Fruit fly (Drosophila melanogaster) whole organism, embryonic: ENCODE data around the gene sima.
A peak's percentile ranks its signal among the peaks of the same experiment; 100 is the strongest.

Source experiments
- ATbp ChIP-seq: fragments of 200-800 bp; sonication (Bioruptor generic); optimal IDR thresholded peaks from 2 replicates; lab custom pipeline; 2017; ENCODE audit warnings: missing biosample characterization, mild to moderate bottlenecking, missing genetic modification characterization, missing genetic modification reagents
- Bdp1 ChIP-seq: fragments of 200-800 bp; sonication (Bioruptor generic); optimal IDR thresholded peaks from 3 replicates; lab custom pipeline; 2016; ENCODE audit warnings: missing biosample characterization, missing genetic modification characterization
- CG10462 ChIP-seq: fragments of 200-800 bp; sonication (Bioruptor generic); optimal IDR thresholded peaks from 2 replicates; lab custom pipeline; 2016; ENCODE audit warnings: missing biosample characterization, missing genetic modification characterization
- CG11398 ChIP-seq: fragments of 200-800 bp; sonication (Bioruptor generic); optimal IDR thresholded peaks from 2 replicates; lab custom pipeline; 2016; ENCODE audit warnings: missing biosample characterization, missing genetic modification characterization
- CG11560 ChIP-seq: fragments of 200-800 bp; sonication (Bioruptor generic); IDR thresholded peaks from 3 replicates; pipeline ENCODE4 v1.3.6; 2022; ENCODE audit warnings: missing biosample characterization, missing genetic modification characterization
- CG11723 ChIP-seq: fragments of 200-800 bp; sonication (Bioruptor generic); optimal IDR thresholded peaks from 2 replicates; lab custom pipeline; 2017; ENCODE audit warnings: missing biosample characterization, mild to moderate bottlenecking, missing genetic modification characterization
- CG14667 ChIP-seq: fragments of 200-800 bp; sonication (Bioruptor generic); IDR thresholded peaks from 2 replicates; pipeline ENCODE4 v1.3.6; 2022; ENCODE audit warnings: missing biosample characterization, missing genetic modification characterization
- CG15514 ChIP-seq: fragments of 200-800 bp; sonication (Bioruptor generic); optimal IDR thresholded peaks from 3 replicates; lab custom pipeline; 2017; ENCODE audit warnings: missing biosample characterization, missing genetic modification characterization, mild to moderate bottlenecking, moderate library complexity, missing genetic modification reagents
- CG15601 ChIP-seq: fragments of 200-800 bp; sonication (Bioruptor generic); optimal IDR thresholded peaks from 3 replicates; lab custom pipeline; 2019; ENCODE audit warnings: missing biosample characterization, mild to moderate bottlenecking, missing genetic modification characterization, moderate library complexity
- CG17361 ChIP-seq: fragments of 200-800 bp; sonication (Bioruptor generic); IDR thresholded peaks from 3 replicates; pipeline ENCODE4 v1.3.6; 2022; ENCODE audit warnings: missing biosample characterization, missing genetic modification characterization
- CG17802 ChIP-seq: fragments of 200-800 bp; sonication (Bioruptor generic); optimal IDR thresholded peaks from 2 replicates; lab custom pipeline; 2018; ENCODE audit warnings: missing biosample characterization, mild to moderate bottlenecking, missing genetic modification characterization, moderate library complexity
- CG2712 ChIP-seq: fragments of 200-800 bp; optimal IDR thresholded peaks from 3 replicates; lab custom pipeline; 2019; ENCODE audit warnings: missing biosample characterization, mild to moderate bottlenecking, missing genetic modification characterization, moderate library complexity
- CG3281 ChIP-seq: fragments of 200-800 bp; sonication (Bioruptor generic); optimal IDR thresholded peaks from 3 replicates; lab custom pipeline; 2017; ENCODE audit warnings: missing biosample characterization, mild to moderate bottlenecking, missing genetic modification characterization
- CG3726 ChIP-seq: fragments of 200-800 bp; sonication (Bioruptor generic); IDR thresholded peaks from 3 replicates; pipeline ENCODE4, ENCODE4 v1.3.6; 2022; ENCODE audit warnings: missing biosample characterization, missing genetic modification characterization
- CG4854 ChIP-seq: fragments of 200-800 bp; sonication (Bioruptor generic); optimal IDR thresholded peaks from 2 replicates; lab custom pipeline; 2016; ENCODE audit warnings: missing biosample characterization, missing genetic modification characterization, inconsistent platforms
- CG6689 ChIP-seq: fragments of 200-800 bp; sonication (Bioruptor generic); IDR thresholded peaks from 2 replicates; pipeline ENCODE4 v1.3.6; 2022; ENCODE audit warnings: missing biosample characterization, missing genetic modification characterization
- CG6765 ChIP-seq: fragments of 200-800 bp; sonication (Bioruptor generic); optimal IDR thresholded peaks from 3 replicates; lab custom pipeline; 2017; ENCODE audit warnings: missing biosample characterization, mild to moderate bottlenecking, missing genetic modification characterization
- CG6791 ChIP-seq: fragments of 200-800 bp; sonication (Bioruptor generic); IDR thresholded peaks from 3 replicates; pipeline ENCODE4 v1.3.6; 2022; ENCODE audit warnings: missing biosample characterization, missing genetic modification characterization; ENCODE audit not compliant: partially characterized antibody
- CG7839 ChIP-seq: fragments of 200-800 bp; sonication (Bioruptor generic); optimal IDR thresholded peaks from 3 replicates; lab custom pipeline; 2018; ENCODE audit warnings: missing biosample characterization, mild to moderate bottlenecking, missing genetic modification characterization, moderate library complexity
- CG8359 ChIP-seq: fragments of 200-800 bp; sonication (Bioruptor generic); optimal IDR thresholded peaks from 2 replicates; lab custom pipeline; 2017; ENCODE audit warnings: missing biosample characterization, mild to moderate bottlenecking, missing genetic modification characterization, borderline replicate concordance
- CG8765 ChIP-seq: fragments of 200-800 bp; sonication (Bioruptor generic); IDR thresholded peaks from 2 replicates; pipeline ENCODE4 v1.3.6; 2022; ENCODE audit warnings: missing biosample characterization, missing genetic modification characterization
- CG9727 ChIP-seq: fragments of 200-800 bp; sonication (Bioruptor generic); optimal IDR thresholded peaks from 3 replicates; lab custom pipeline; 2017; ENCODE audit warnings: missing biosample characterization, mild to moderate bottlenecking, missing genetic modification characterization
- CTCF ChIP-seq: fragments of 200-800 bp; sonication (Bioruptor generic); optimal IDR thresholded peaks from 2 replicates; lab custom pipeline; 2017; ENCODE audit warnings: missing biosample characterization, mild to moderate bottlenecking, missing genetic modification characterization, moderate library complexity
- Dfd ChIP-seq, 2 experiments: fragments of >200 bp; optimal IDR thresholded peaks; 2 replicates each; lab custom pipeline; 2017; ENCODE audit warnings: missing biosample characterization in 2 of 2, missing genetic modification characterization in 2 of 2
- Fer1 ChIP-seq: fragments of 200-800 bp; sonication (Bioruptor generic); optimal IDR thresholded peaks from 2 replicates; lab custom pipeline; 2017; ENCODE audit warnings: missing biosample characterization, mild to moderate bottlenecking, missing genetic modification characterization
- HLH3B ChIP-seq: fragments of 200-800 bp; sonication (Bioruptor generic); IDR thresholded peaks from 2 replicates; pipeline ENCODE4 v1.3.6; 2022; ENCODE audit warnings: missing biosample characterization, missing genetic modification characterization
- Jarid2 ChIP-seq: fragments of 200-800 bp; sonication (Bioruptor generic); optimal IDR thresholded peaks from 3 replicates; lab custom pipeline; 2017; ENCODE audit warnings: mild to moderate bottlenecking, missing biosample characterization, missing genetic modification reagents, missing genetic modification characterization
- Lim3 ChIP-seq: fragments of 200-800 bp; sonication (Bioruptor generic); IDR thresholded peaks from 2 replicates; pipeline ENCODE4 v1.3.6; 2022; ENCODE audit warnings: missing biosample characterization, missing genetic modification characterization
- ab ChIP-seq: fragments of 200-800 bp; sonication (Bioruptor generic); optimal IDR thresholded peaks from 2 replicates; lab custom pipeline; 2016; ENCODE audit warnings: missing biosample characterization, missing genetic modification characterization
- al ChIP-seq: fragments of 200-800 bp; sonication (Bioruptor generic); IDR thresholded peaks from 2 replicates; pipeline ENCODE4 v1.3.6; 2022; ENCODE audit warnings: missing biosample characterization, missing genetic modification characterization
- ash1 ChIP-seq: fragments of 200-800 bp; sonication (Bioruptor generic); optimal IDR thresholded peaks from 2 replicates; lab custom pipeline; 2018; ENCODE audit warnings: missing biosample characterization, mild to moderate bottlenecking, missing genetic modification characterization
- bab2 ChIP-seq: fragments of 200-800 bp; sonication (Bioruptor generic); optimal IDR thresholded peaks from 2 replicates; lab custom pipeline; 2016; ENCODE audit warnings: missing biosample characterization, missing genetic modification characterization
- crc ChIP-seq: fragments of 200-800 bp; sonication (Bioruptor generic); optimal IDR thresholded peaks from 2 replicates; lab custom pipeline; 2016; ENCODE audit warnings: missing biosample characterization, missing genetic modification characterization
- fd64A ChIP-seq: fragments of 200-800 bp; sonication (Bioruptor generic); optimal IDR thresholded peaks from 3 replicates; lab custom pipeline; 2018; ENCODE audit warnings: missing biosample characterization, mild to moderate bottlenecking, missing genetic modification characterization
- fd96Cb ChIP-seq: fragments of 200-800 bp; sonication (Bioruptor generic); optimal IDR thresholded peaks from 2 replicates; lab custom pipeline; 2018; ENCODE audit warnings: missing biosample characterization, mild to moderate bottlenecking, missing genetic modification characterization, moderate library complexity
- gsb-n ChIP-seq: fragments of 200-800 bp; sonication (Bioruptor generic); optimal IDR thresholded peaks from 3 replicates; lab custom pipeline; 2018; ENCODE audit warnings: missing biosample characterization, mild to moderate bottlenecking, missing genetic modification characterization
- inv ChIP-seq: fragments of 200-800 bp; sonication (Bioruptor generic); IDR thresholded peaks from 2 replicates; pipeline ENCODE4 v1.3.6; 2022; ENCODE audit warnings: missing biosample characterization, missing genetic modification characterization; ENCODE audit not compliant: partially characterized antibody
- lab ChIP-seq: fragments of 200-800 bp; sonication (Bioruptor generic); optimal IDR thresholded peaks from 3 replicates; lab custom pipeline; 2017; ENCODE audit warnings: missing biosample characterization, missing genetic modification characterization, mild to moderate bottlenecking, moderate library complexity, missing genetic modification reagents
- mam ChIP-seq: fragments of 200-800 bp; sonication (Bioruptor generic); optimal IDR thresholded peaks from 3 replicates; lab custom pipeline; 2016; ENCODE audit warnings: missing biosample characterization, missing genetic modification characterization
- nau ChIP-seq: fragments of 200-800 bp; sonication (Bioruptor generic); optimal IDR thresholded peaks from 3 replicates; lab custom pipeline; 2017; ENCODE audit warnings: missing biosample characterization, mild to moderate bottlenecking, missing genetic modification characterization, missing genetic modification reagents
- pnt ChIP-seq: fragments of 200-800 bp; sonication (Bioruptor generic); optimal IDR thresholded peaks from 3 replicates; lab custom pipeline; 2016; ENCODE audit warnings: missing biosample characterization, missing genetic modification characterization
- salm ChIP-seq: fragments of 200-800 bp; sonication (Bioruptor generic); optimal IDR thresholded peaks from 2 replicates; lab custom pipeline; 2018; ENCODE audit warnings: missing biosample characterization, mild to moderate bottlenecking, missing genetic modification characterization
- slp2 ChIP-seq: fragments of 200-800 bp; sonication (Bioruptor generic); optimal IDR thresholded peaks from 2 replicates; lab custom pipeline; 2016; ENCODE audit warnings: missing biosample characterization, missing genetic modification characterization
- stc ChIP-seq: fragments of 200-800 bp; sonication (Bioruptor generic); IDR thresholded peaks from 2 replicates; pipeline ENCODE4 v1.3.6; 2022; ENCODE audit warnings: missing biosample characterization, missing genetic modification characterization
- sug ChIP-seq: fragments of 200-800 bp; optimal IDR thresholded peaks from 2 replicates; lab custom pipeline; 2019; ENCODE audit warnings: missing biosample characterization, mild to moderate bottlenecking, missing genetic modification characterization, moderate library complexity
- tap ChIP-seq: fragments of 200-800 bp; optimal IDR thresholded peaks from 3 replicates; lab custom pipeline; 2019; ENCODE audit warnings: missing biosample characterization, mild to moderate bottlenecking, missing genetic modification characterization, moderate library complexity
- ttk ChIP-seq: fragments of 200-800 bp; sonication (Bioruptor generic); IDR thresholded peaks from 2 replicates; pipeline ENCODE4 v2.1.2; 2022; ENCODE audit warnings: missing biosample characterization, missing genetic modification characterization
- usp ChIP-seq: fragments of >200 bp; optimal IDR thresholded peaks from 2 replicates; lab custom pipeline; 2017; ENCODE audit warnings: missing biosample characterization, missing genetic modification characterization
- z ChIP-seq: fragments of 200-800 bp; sonication (Bioruptor generic); IDR thresholded peaks from 3 replicates; pipeline ENCODE4 v1.3.6; 2022; ENCODE audit warnings: missing biosample characterization, missing genetic modification characterization

sima gene

DNA sequence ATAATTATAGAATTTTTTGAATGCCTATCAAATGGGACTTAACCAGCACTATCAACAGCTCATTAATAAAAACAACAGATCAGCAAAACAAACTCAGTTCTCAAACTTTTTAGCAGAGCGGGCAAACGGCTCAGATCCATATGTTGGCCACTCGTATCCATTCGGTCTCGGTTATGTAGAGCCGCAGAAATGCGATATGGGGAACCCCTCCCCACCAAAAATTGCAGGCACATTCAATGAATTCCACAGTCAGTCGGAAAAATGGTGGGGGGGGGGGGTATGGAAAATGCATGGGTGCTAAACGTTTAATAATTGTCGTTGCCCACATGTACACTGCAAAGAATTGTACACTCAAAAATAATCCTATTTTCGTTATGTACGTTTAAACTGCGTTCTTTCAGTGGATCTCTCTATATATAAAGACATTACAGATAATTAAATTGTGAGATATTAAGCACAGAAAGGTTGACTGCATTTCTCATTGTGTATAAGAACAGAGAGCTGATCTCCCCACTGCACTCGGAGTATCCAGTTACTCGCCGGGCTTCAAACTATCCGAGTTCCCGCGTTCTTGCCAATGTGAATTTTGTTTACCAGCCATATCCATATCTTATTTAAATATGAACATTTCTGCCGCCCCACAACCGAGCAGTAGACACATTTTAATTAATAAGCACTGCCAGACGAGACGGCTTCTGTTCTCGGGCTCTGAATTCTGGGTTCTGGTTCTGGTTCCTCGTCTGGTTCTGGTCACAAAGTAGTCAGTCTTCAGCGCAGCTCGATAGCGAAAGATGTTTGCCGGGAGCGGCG lies 93.4 kb downstream of the sima start, which contains the start of gene CG15529 (continued):
- no peak for TF ChIP-seq bab2 (GFP tag; lab: Kevin White, UChicago)

DNA sequence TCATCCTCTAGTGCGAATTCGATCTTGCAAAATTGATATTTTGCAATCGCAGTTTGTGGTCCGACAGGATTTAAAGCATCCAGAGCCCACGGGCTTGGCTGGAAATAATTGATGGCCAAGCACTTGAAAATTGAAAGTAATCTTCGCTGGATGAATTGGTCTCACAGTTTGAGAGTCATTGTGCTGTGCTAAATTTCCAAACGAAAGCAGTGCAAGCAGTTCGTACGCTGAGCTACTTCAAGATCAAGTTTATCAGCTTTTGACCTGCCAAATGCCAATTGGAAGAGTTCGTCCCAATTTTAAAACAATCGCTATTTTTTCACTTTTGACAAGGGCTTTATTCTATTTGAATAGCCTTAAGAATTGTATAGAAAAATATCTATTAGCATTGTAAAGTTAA lies 95.8 kb downstream of the sima start:
- TF ChIP-seq fd96Cb (no peak), inv (no peak), usp (GFP tag; lab: Kevin White, UChicago) (no peak), lab (GFP tag; lab: Kevin White, UChicago) (no peak), z (GFP tag; lab: Robert Waterston, UW) (no peak), ab (no peak), gsb-n (tag; lab: Kevin White, UChicago) (peak; percentile 31), pnt (GFP tag; lab: Kevin White, UChicago) (no peak), CG17361 (GFP tag; lab: Robert Waterston, UW) (no peak), Dfd (GFP tag; optimal IDR thresholded peaks at IDR 0.05; lab: Kevin White, UChicago) (no peak), CG6765 (no peak), fd64A (GFP tag; lab: Kevin White, UChicago) (no peak), CG2712 (tag; lab: Kevin White, UChicago) (no peak), ash1 (GFP tag; lab: Kevin White, UChicago) (no peak), crc (no peak), Fer1 (GFP tag; lab: Kevin White, UChicago) (no peak), CG8765 (no peak), CG6791 (GFP tag; lab: Robert Waterston, UW) (peak; percentile 65; the same call in 2 of the 3 replicates), CG15514 (GFP tag; lab: Kevin White, UChicago) (no peak), tap (tag; lab: Kevin White, UChicago) (no peak), ttk (GFP tag; lab: Robert Waterston, UW) (no peak), salm (tag; lab: Kevin White, UChicago) (no peak), CG11560 (tag; lab: Robert Waterston, UW) (no peak), CG7839 (tag; lab: Kevin White, UChicago) (no peak), CG3726 (GFP tag; lab: Robert Waterston, UW) (no peak), slp2 (GFP tag; lab: Kevin White, UChicago) (no peak), HLH3B (no peak), CG6689 (GFP tag; lab: Robert Waterston, UW) (no peak), ATbp (GFP tag; lab: Kevin White, UChicago) (no peak), mam (no peak), Lim3 (GFP tag; lab: Robert Waterston, UW) (no peak), CG14667 (GFP tag; lab: Robert Waterston, UW) (no peak), CG15601 (tag; lab: Kevin White, UChicago) (peak; percentile 32), nau (no peak), Bdp1 (no peak), CG17802 (no peak), CTCF (GFP tag; lab: Kevin White, UChicago) (peak; percentile 53), CG11398 (GFP tag; lab: Kevin White, UChicago) (no peak), CG8359 (GFP tag; lab: Kevin White, UChicago) (no peak), Jarid2 (no peak), stc (GFP tag; lab: Robert Waterston, UW) (no peak), CG10462 (GFP tag; lab: Kevin White, UChicago) (no peak), CG11723 (no peak), al (no peak), CG4854 (GFP tag; lab: Kevin White, UChicago) (no peak), sug (tag; lab: Kevin White, UChicago) (no peak), CG9727 (no peak), CG3281 (no peak)
